Fruit fly (Drosophila melanogaster) whole organism, embryonic: ENCODE data around the gene CG43072.
A peak's percentile ranks its signal among the peaks of the same experiment; 100 is the strongest.

Source experiments
- Abd-B ChIP-seq: fragments of 200-800 bp; sonication (Bioruptor generic); optimal IDR thresholded peaks from 2 replicates; lab custom pipeline; 2018; ENCODE audit warnings: missing biosample characterization, mild to moderate bottlenecking, missing genetic modification characterization, moderate library complexity
- CG10431 ChIP-seq: fragments of 200-800 bp; sonication (Bioruptor generic); optimal IDR thresholded peaks from 3 replicates; lab custom pipeline; 2018; ENCODE audit warnings: missing biosample characterization, mild to moderate bottlenecking, missing genetic modification characterization
- CG11398 ChIP-seq: fragments of 200-800 bp; sonication (Bioruptor generic); optimal IDR thresholded peaks from 2 replicates; lab custom pipeline; 2016; ENCODE audit warnings: missing biosample characterization, missing genetic modification characterization
- CG12071 ChIP-seq: fragments of 200-800 bp; sonication (Bioruptor generic); optimal IDR thresholded peaks from 3 replicates; lab custom pipeline; 2018; ENCODE audit warnings: missing biosample characterization, mild to moderate bottlenecking, missing genetic modification characterization
- CG12769 ChIP-seq: fragments of 200-800 bp; sonication (Bioruptor generic); optimal IDR thresholded peaks from 2 replicates; lab custom pipeline; 2019; ENCODE audit warnings: missing biosample characterization, mild to moderate bottlenecking, missing genetic modification characterization, moderate library complexity
- CG15696 ChIP-seq: fragments of 200-800 bp; sonication (Bioruptor generic); optimal IDR thresholded peaks from 2 replicates; lab custom pipeline; 2019; ENCODE audit warnings: missing biosample characterization, mild to moderate bottlenecking, missing genetic modification characterization, moderate library complexity
- CG2678 ChIP-seq: fragments of 200-800 bp; sonication (Bioruptor generic); optimal IDR thresholded peaks from 3 replicates; lab custom pipeline; 2019; ENCODE audit warnings: missing biosample characterization, mild to moderate bottlenecking, missing genetic modification characterization, moderate library complexity
- CG31388 ChIP-seq: fragments of 200-800 bp; sonication (Bioruptor generic); optimal IDR thresholded peaks from 2 replicates; lab custom pipeline; 2016; ENCODE audit warnings: missing biosample characterization, missing genetic modification characterization
- CG33557 ChIP-seq: fragments of 200-800 bp; sonication (Bioruptor generic); optimal IDR thresholded peaks from 2 replicates; lab custom pipeline; 2019; ENCODE audit warnings: missing biosample characterization, mild to moderate bottlenecking, missing genetic modification characterization, moderate library complexity
- CG34224 ChIP-seq: fragments of 200-800 bp; sonication (Bioruptor generic); IDR thresholded peaks from 3 replicates; pipeline ENCODE4 v1.3.6; 2022; ENCODE audit warnings: missing biosample characterization, missing genetic modification characterization; ENCODE audit not compliant: partially characterized antibody
- CG6254 ChIP-seq: fragments of 200-800 bp; sonication (Bioruptor generic); optimal IDR thresholded peaks from 3 replicates; lab custom pipeline; 2017; ENCODE audit warnings: mild to moderate bottlenecking, missing biosample characterization, missing genetic modification reagents, missing genetic modification characterization
- CG7786 ChIP-seq: fragments of 200-800 bp; sonication (Bioruptor generic); optimal IDR thresholded peaks from 2 replicates; lab custom pipeline; 2016; ENCODE audit warnings: missing biosample characterization, missing genetic modification characterization
- CG9932 ChIP-seq: fragments of 200-800 bp; sonication (Bioruptor generic); IDR thresholded peaks from 2 replicates; pipeline ENCODE4 v1.3.6; 2022; ENCODE audit warnings: missing biosample characterization, missing genetic modification characterization
- D ChIP-seq, 2 experiments: fragments of 200-800 bp in 1 of 2; fragments of >200 bp in 1 of 2; sonication (Bioruptor generic) in 1 of 2; optimal IDR thresholded peaks; 2 replicates in 1 of 2; 3 replicates in 1 of 2; lab custom pipeline; 2017; ENCODE audit warnings: mild to moderate bottlenecking in 1 of 2, missing biosample characterization in 1 of 2, missing genetic modification characterization in 1 of 2, missing genetic modification reagents in 1 of 2
- Gug ChIP-seq: fragments of 200-800 bp; sonication (Bioruptor generic); IDR thresholded peaks from 4 replicates; pipeline ENCODE4 v1.3.6; 2022; ENCODE audit warnings: missing biosample characterization, missing genetic modification characterization
- HLH4C ChIP-seq: fragments of 200-800 bp; sonication (Bioruptor generic); IDR thresholded peaks from 3 replicates; pipeline ENCODE4 v1.3.6; 2022; ENCODE audit warnings: missing biosample characterization, missing genetic modification characterization; ENCODE audit not compliant: partially characterized antibody
- Hmx ChIP-seq: fragments of 200-800 bp; sonication (Bioruptor generic); optimal IDR thresholded peaks from 2 replicates; lab custom pipeline; 2016; ENCODE audit warnings: missing biosample characterization, missing genetic modification characterization
- Mad ChIP-seq: fragments of 200-800 bp; sonication (Bioruptor generic); optimal IDR thresholded peaks from 2 replicates; lab custom pipeline; 2016; ENCODE audit warnings: missing biosample characterization, missing genetic modification characterization
- Mrtf ChIP-seq: fragments of 200-800 bp; sonication (Bioruptor generic); IDR thresholded peaks from 3 replicates; pipeline ENCODE4 v1.3.6; 2022; ENCODE audit warnings: missing biosample characterization, missing genetic modification characterization
- Pdp1 ChIP-seq, 2 experiments: fragments of 200-800 bp; sonication (Bioruptor generic); optimal IDR thresholded peaks; 3 replicates each; lab custom pipeline; 2016; ENCODE audit warnings: missing biosample characterization in 2 of 2, missing genetic modification characterization in 2 of 2, mild to moderate bottlenecking in 1 of 2, moderate library complexity in 1 of 2
- Scr ChIP-seq: fragments of 200-800 bp; sonication (Bioruptor generic); IDR thresholded peaks from 2 replicates; pipeline ENCODE4 v1.3.6; 2022; ENCODE audit warnings: missing biosample characterization, missing genetic modification characterization; ENCODE audit not compliant: partially characterized antibody
- Ssrp ChIP-seq: fragments of 200-800 bp; sonication (Bioruptor generic); optimal IDR thresholded peaks from 2 replicates; lab custom pipeline; 2018; ENCODE audit warnings: missing biosample characterization, mild to moderate bottlenecking, missing genetic modification characterization, moderate library complexity
- Taf1 ChIP-seq: fragments of 200-800 bp; sonication (Bioruptor generic); IDR thresholded peaks from 2 replicates; pipeline ENCODE4 v1.3.6; 2022; ENCODE audit warnings: missing biosample characterization, missing genetic modification characterization
- Xbp1 ChIP-seq: fragments of 200-800 bp; sonication (Bioruptor generic); optimal IDR thresholded peaks from 3 replicates; lab custom pipeline; 2016; ENCODE audit warnings: missing biosample characterization, mild to moderate bottlenecking, missing genetic modification characterization
- ase ChIP-seq: fragments of 200-800 bp; sonication (Bioruptor generic); IDR thresholded peaks from 3 replicates; pipeline ENCODE4 v1.3.6; 2022; ENCODE audit warnings: missing biosample characterization, missing genetic modification characterization
- bab2 ChIP-seq: fragments of 200-800 bp; sonication (Bioruptor generic); optimal IDR thresholded peaks from 2 replicates; lab custom pipeline; 2016; ENCODE audit warnings: missing biosample characterization, missing genetic modification characterization
- br ChIP-seq: fragments of >200 bp; optimal IDR thresholded peaks from 2 replicates; lab custom pipeline; 2017
- chinmo ChIP-seq: fragments of 200-800 bp; sonication (Bioruptor generic); IDR thresholded peaks from 4 replicates; pipeline ENCODE4 v1.3.6; 2022; ENCODE audit warnings: missing biosample characterization, missing genetic modification characterization; ENCODE audit not compliant: partially characterized antibody
- crol ChIP-seq: fragments of 200-800 bp; sonication (Bioruptor generic); IDR thresholded peaks from 2 replicates; pipeline ENCODE4 v1.3.6; 2022; ENCODE audit warnings: missing biosample characterization, missing genetic modification characterization
- ems ChIP-seq: fragments of 200-800 bp; sonication (Bioruptor generic); optimal IDR thresholded peaks from 3 replicates; lab custom pipeline; 2016; ENCODE audit warnings: missing biosample characterization, missing genetic modification characterization
- fd102C ChIP-seq: fragments of 200-800 bp; sonication (Bioruptor generic); optimal IDR thresholded peaks from 2 replicates; lab custom pipeline; 2018; ENCODE audit warnings: missing biosample characterization, mild to moderate bottlenecking, missing genetic modification characterization, moderate library complexity
- fd64A ChIP-seq: fragments of 200-800 bp; sonication (Bioruptor generic); optimal IDR thresholded peaks from 3 replicates; lab custom pipeline; 2018; ENCODE audit warnings: missing biosample characterization, mild to moderate bottlenecking, missing genetic modification characterization
- gfzf ChIP-seq: fragments of 200-800 bp; sonication (Bioruptor generic); optimal IDR thresholded peaks from 2 replicates; lab custom pipeline; 2016; ENCODE audit warnings: missing biosample characterization, mild to moderate bottlenecking, missing genetic modification characterization, moderate library complexity
- hkb ChIP-seq, 2 experiments: fragments of 200-800 bp in 1 of 2; fragments of >200 bp in 1 of 2; sonication (Bioruptor generic) in 1 of 2; IDR thresholded peaks in 1 of 2; optimal IDR thresholded peaks in 1 of 2; 2 replicates each; pipeline versions ENCODE4 v1.3.6 to Lab custom; 2017 to 2022; ENCODE audit warnings: missing biosample characterization in 1 of 2, missing genetic modification characterization in 1 of 2
- knrl ChIP-seq: fragments of 200-800 bp; sonication (Bioruptor generic); IDR thresholded peaks from 3 replicates; pipeline ENCODE4 v1.3.6; 2022; ENCODE audit warnings: missing biosample characterization, missing genetic modification characterization; ENCODE audit not compliant: partially characterized antibody
- luna ChIP-seq: fragments of 200-800 bp; sonication (Bioruptor generic); optimal IDR thresholded peaks from 2 replicates; lab custom pipeline; 2016; ENCODE audit warnings: missing biosample characterization, missing genetic modification characterization
- nmo ChIP-seq: fragments of 200-800 bp; sonication (Bioruptor generic); optimal IDR thresholded peaks from 2 replicates; lab custom pipeline; 2018; ENCODE audit warnings: missing biosample characterization, mild to moderate bottlenecking, missing genetic modification characterization, moderate library complexity
- onecut ChIP-seq: fragments of 200-800 bp; sonication (Bioruptor generic); IDR thresholded peaks from 2 replicates; pipeline ENCODE4 v1.3.6; 2022; ENCODE audit warnings: missing biosample characterization, missing genetic modification characterization
- p53 ChIP-seq: fragments of 200-800 bp; sonication (Bioruptor generic); optimal IDR thresholded peaks from 2 replicates; lab custom pipeline; 2016; ENCODE audit warnings: missing biosample characterization, missing genetic modification characterization
- sens ChIP-seq: fragments of 200-800 bp; sonication (Bioruptor generic); peaks from one replicate; lab custom pipeline; 2016; ENCODE audit warnings: missing biosample characterization, missing genetic modification characterization
- seq ChIP-seq: fragments of 200-800 bp; sonication (Bioruptor generic); IDR thresholded peaks from 2 replicates; pipeline ENCODE4 v1.3.6; 2022; ENCODE audit warnings: missing biosample characterization, missing genetic modification characterization
- sr ChIP-seq: fragments of 200-800 bp; sonication (Bioruptor generic); IDR thresholded peaks from 3 replicates; pipeline ENCODE4 v1.3.6; 2022; ENCODE audit warnings: missing biosample characterization, missing genetic modification characterization
- stwl ChIP-seq: fragments of 200-800 bp; sonication (Bioruptor generic); optimal IDR thresholded peaks from 3 replicates; lab custom pipeline; 2018; ENCODE audit warnings: missing biosample characterization, mild to moderate bottlenecking, missing genetic modification characterization, moderate library complexity
- toy ChIP-seq: fragments of 200-800 bp; sonication (Bioruptor generic); IDR thresholded peaks from 2 replicates; pipeline ENCODE4 v1.3.6; 2022; ENCODE audit warnings: missing biosample characterization, missing genetic modification characterization
- ttk ChIP-seq: fragments of 200-800 bp; sonication (Bioruptor generic); IDR thresholded peaks from 2 replicates; pipeline ENCODE4 v2.1.2; 2022; ENCODE audit warnings: missing biosample characterization, missing genetic modification characterization
- usp ChIP-seq: fragments of >200 bp; optimal IDR thresholded peaks from 2 replicates; lab custom pipeline; 2017; ENCODE audit warnings: missing biosample characterization, missing genetic modification characterization
- yki ChIP-seq: fragments of >200 bp; optimal IDR thresholded peaks from 3 replicates; lab custom pipeline; 2018
- zen2 ChIP-seq: fragments of 200-800 bp; sonication (Bioruptor generic); IDR thresholded peaks from 3 replicates; pipeline ENCODE4 v1.3.6; 2022; ENCODE audit warnings: missing biosample characterization, missing genetic modification characterization; ENCODE audit not compliant: partially characterized antibody

Gene CG43072

DNA sequence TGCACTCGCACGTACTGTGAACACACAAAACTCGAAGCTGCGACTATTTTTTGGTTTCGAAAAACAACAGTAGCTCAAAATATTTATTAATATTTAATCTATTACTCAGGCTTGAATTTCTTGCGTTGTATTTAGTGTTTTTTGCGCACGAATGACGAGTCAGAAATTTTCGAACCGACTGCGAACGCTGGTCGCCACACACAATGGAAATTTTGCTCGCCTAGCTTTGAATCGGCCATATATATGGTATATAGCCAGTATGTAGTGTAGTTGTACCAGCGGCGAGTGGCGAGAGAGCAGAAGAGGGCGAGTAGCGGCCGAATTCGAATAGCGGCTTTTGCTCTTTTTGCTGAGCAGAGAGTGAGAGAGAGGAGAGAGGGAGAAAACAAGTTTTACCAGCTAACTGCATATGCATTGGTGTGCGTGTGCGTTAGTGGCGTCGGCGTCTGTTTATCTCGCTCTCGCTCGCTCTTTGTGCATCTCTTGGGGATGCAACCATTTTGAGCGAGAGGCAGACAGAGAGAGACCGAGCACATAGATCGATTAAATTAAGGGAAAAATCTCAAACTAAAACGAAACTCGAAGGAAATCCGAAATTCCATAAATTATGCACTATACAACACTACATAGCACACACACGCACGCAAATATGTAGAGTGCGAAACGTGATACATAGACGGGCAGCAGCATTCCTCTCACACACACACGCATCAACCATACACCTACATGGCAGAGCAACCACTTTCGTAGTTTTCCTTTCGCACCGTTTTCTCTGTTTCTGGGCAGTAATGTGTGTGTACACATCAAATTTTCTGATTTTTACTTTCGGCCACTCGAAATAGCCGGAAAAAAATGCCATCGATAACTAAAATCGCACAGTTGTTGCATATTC is 39.4 kb upstream of the CG43072 start (continued):
- no peak for TF ChIP-seq CG33557
- no peak for TF ChIP-seq CG31388 (GFP tag; lab: Kevin White, UChicago)
- TF ChIP-seq luna (GFP tag; lab: Kevin White, UChicago), result no peak
- TF ChIP-seq Scr (GFP tag; lab: Robert Waterston, UW), result peak; percentile 46
- TF ChIP-seq knrl, result no peak
- TF ChIP-seq Mrtf (GFP tag; lab: Robert Waterston, UW), result no peak
- TF ChIP-seq Hmx, result no peak
- TF ChIP-seq CG12071 (GFP tag; lab: Kevin White, UChicago), result no peak
- TF ChIP-seq D (optimal IDR thresholded peaks at IDR 0.05; lab: Kevin White, UChicago), result no peak
- peak; percentile 1 for TF ChIP-seq D (GFP tag; optimal IDR thresholded peaks at IDR 0.05; lab: Kevin White, UChicago)
- TF ChIP-seq ase (GFP tag; lab: Robert Waterston, UW), result no peak
- no peak for TF ChIP-seq Gug (GFP tag; lab: Robert Waterston, UW)
- TF ChIP-seq onecut (GFP tag; lab: Robert Waterston, UW), result peak; percentile 88
- no peak for TF ChIP-seq Ssrp (tag; lab: Kevin White, UChicago)
- TF ChIP-seq CG11398, result no peak
- TF ChIP-seq p53 (GFP tag; lab: Kevin White, UChicago), result no peak
- TF ChIP-seq CG6254 (GFP tag; lab: Kevin White, UChicago), result no peak
- TF ChIP-seq Pdp1 (GFP tag; optimal IDR thresholded peaks at IDR 0.05; lab: Kevin White, UChicago), result no peak
- TF ChIP-seq yki, result peak; percentile 96
- no peak for TF ChIP-seq Abd-B (GFP tag; lab: Kevin White, UChicago)
- no peak for TF ChIP-seq usp (GFP tag; lab: Kevin White, UChicago)
- TF ChIP-seq sr, result peak; percentile 35; the same call in 1 of the 3 replicates
- TF ChIP-seq Mad (GFP tag; lab: Kevin White, UChicago), result no peak
- TF ChIP-seq br (lab: Kevin White, UChicago), result no peak
- TF ChIP-seq fd102C (GFP tag; lab: Kevin White, UChicago), result no peak
- no peak for TF ChIP-seq CG15696 (tag; lab: Kevin White, UChicago)
- peak; percentile 31 for TF ChIP-seq CG2678 (tag; lab: Kevin White, UChicago)
- no peak for TF ChIP-seq toy (GFP tag; lab: Robert Waterston, UW)
- no peak for TF ChIP-seq hkb (optimal IDR thresholded peaks at IDR 0.05; lab: Kevin White, UChicago)
- no peak for TF ChIP-seq hkb (GFP tag; IDR thresholded peaks at IDR 0.05; lab: Robert Waterston, UW)
- TF ChIP-seq Xbp1 (GFP tag; lab: Kevin White, UChicago), result no peak
- TF ChIP-seq ttk (GFP tag; lab: Robert Waterston, UW), result no peak; the same call in 1 of the 2 replicates
- TF ChIP-seq bab2 (GFP tag; lab: Kevin White, UChicago), result no peak
- TF ChIP-seq nmo (GFP tag; lab: Kevin White, UChicago), result no peak
- no peak for TF ChIP-seq CG7786 (GFP tag; lab: Kevin White, UChicago)
- TF ChIP-seq ems (GFP tag; lab: Kevin White, UChicago), result no peak
- peak; percentile 92 for TF ChIP-seq stwl (tag; lab: Kevin White, UChicago)
- TF ChIP-seq chinmo (GFP tag; lab: Robert Waterston, UW), result peak; percentile 97
- peak; percentile 5 for TF ChIP-seq gfzf
- TF ChIP-seq CG34224, result peak; percentile 50
- TF ChIP-seq CG12769 (tag; lab: Kevin White, UChicago), result no peak
- TF ChIP-seq seq (GFP tag; lab: Robert Waterston, UW), result peak; percentile 64; the same call in 1 of the 2 replicates
- peak; percentile 99 for TF ChIP-seq CG10431 (GFP tag; lab: Kevin White, UChicago)
- TF ChIP-seq fd64A, result no peak
- TF ChIP-seq Taf1 (GFP tag; lab: Robert Waterston, UW), result no peak
- TF ChIP-seq HLH4C (GFP tag; lab: Robert Waterston, UW), result peak; percentile 45; the same call in 1 of the 3 replicates
- TF ChIP-seq CG9932 (GFP tag; lab: Robert Waterston, UW), result peak; percentile 41; the same call in 1 of the 2 replicates
- peak; percentile 60; the same call in 2 of the 3 replicates for TF ChIP-seq zen2 (GFP tag; lab: Robert Waterston, UW)
- TF ChIP-seq sens, result peak; percentile 53
- peak; percentile 57 for TF ChIP-seq crol (GFP tag; lab: Robert Waterston, UW)
